Fruit fly (Drosophila melanogaster) whole organism, prepupa: Measurements from ENCODE around the gene CG33080.
A peak's percentile ranks its signal among the peaks of the same experiment; 100 is the strongest.

Experiments
- Blimp-1 ChIP-seq: fragments of 200-800 bp; sonication (Bioruptor generic); optimal IDR thresholded peaks from 3 replicates; lab custom pipeline; 2017; ENCODE audit warnings: missing biosample characterization, missing genetic modification characterization, mild to moderate bottlenecking, moderate library complexity, missing genetic modification reagents
- CG10631 ChIP-seq: fragments of 200-800 bp; sonication (Bioruptor generic); optimal IDR thresholded peaks from 2 replicates; lab custom pipeline; 2016; ENCODE audit warnings: missing biosample characterization, missing genetic modification characterization
- CG10669 ChIP-seq: fragments of 200-800 bp; sonication (Bioruptor generic); optimal IDR thresholded peaks from 3 replicates; lab custom pipeline; 2018; ENCODE audit warnings: missing biosample characterization, mild to moderate bottlenecking, missing genetic modification characterization, moderate library complexity
- CG11902 ChIP-seq: fragments of 200-800 bp; sonication (Bioruptor generic); optimal IDR thresholded peaks from 3 replicates; lab custom pipeline; 2016; ENCODE audit warnings: missing biosample characterization, missing genetic modification characterization
- CG15336 ChIP-seq: fragments of 200-800 bp; sonication (Bioruptor generic); IDR thresholded peaks from 2 replicates; pipeline ENCODE4 v1.3.6; 2022; ENCODE audit warnings: missing biosample characterization, missing genetic modification characterization
- CG1621 ChIP-seq: fragments of 200-800 bp; sonication (Bioruptor generic); optimal IDR thresholded peaks from 3 replicates; lab custom pipeline; 2018; ENCODE audit warnings: missing biosample characterization, mild to moderate bottlenecking, missing genetic modification characterization
- CG16779 ChIP-seq: fragments of 200-800 bp; sonication (Bioruptor generic); optimal IDR thresholded peaks from 3 replicates; lab custom pipeline; 2017; ENCODE audit warnings: missing biosample characterization, mild to moderate bottlenecking, missing genetic modification characterization
- CG3032 ChIP-seq: fragments of 200-800 bp; optimal IDR thresholded peaks from 2 replicates; lab custom pipeline; 2019; ENCODE audit warnings: missing biosample characterization, mild to moderate bottlenecking, missing genetic modification characterization, moderate library complexity
- CG31627 ChIP-seq: fragments of 200-800 bp; sonication (Bioruptor generic); optimal IDR thresholded peaks from 3 replicates; lab custom pipeline; 2016; ENCODE audit warnings: missing biosample characterization, missing genetic modification characterization
- CG32006 ChIP-seq: fragments of 200-800 bp; sonication (Bioruptor generic); optimal IDR thresholded peaks from 3 replicates; lab custom pipeline; 2017; ENCODE audit warnings: missing biosample characterization, mild to moderate bottlenecking, missing genetic modification characterization
- CG34406 ChIP-seq: fragments of 200-800 bp; sonication (Bioruptor generic); optimal IDR thresholded peaks from 3 replicates; lab custom pipeline; 2016; ENCODE audit warnings: missing biosample characterization, missing genetic modification characterization
- CG4318 ChIP-seq: fragments of 200-800 bp; sonication (Bioruptor generic); optimal IDR thresholded peaks from 3 replicates; lab custom pipeline; 2017; ENCODE audit warnings: missing biosample characterization, mild to moderate bottlenecking, missing genetic modification characterization
- CG6163 ChIP-seq: fragments of 200-800 bp; sonication (Bioruptor generic); IDR thresholded peaks from 3 replicates; pipeline ENCODE4 v1.3.6; 2022; ENCODE audit warnings: missing biosample characterization, missing genetic modification characterization
- CG6276 ChIP-seq: fragments of 200-800 bp; sonication (Bioruptor generic); optimal IDR thresholded peaks from 2 replicates; lab custom pipeline; 2017; ENCODE audit warnings: missing biosample characterization, mild to moderate bottlenecking, missing genetic modification characterization
- CG6854 ChIP-seq: fragments of 200-800 bp; sonication (Bioruptor generic); optimal IDR thresholded peaks from 2 replicates; lab custom pipeline; 2017; ENCODE audit warnings: missing biosample characterization, mild to moderate bottlenecking, missing genetic modification characterization
- CG8119 ChIP-seq: fragments of 200-800 bp; sonication (Bioruptor generic); IDR thresholded peaks from 3 replicates; pipeline ENCODE4 v1.3.6; 2022; ENCODE audit warnings: missing biosample characterization, missing genetic modification characterization
- CG8319 ChIP-seq: fragments of 200-800 bp; sonication (Bioruptor generic); optimal IDR thresholded peaks from 3 replicates; lab custom pipeline; 2016; ENCODE audit warnings: missing biosample characterization, missing genetic modification characterization
- CG8632 ChIP-seq: fragments of 200-800 bp; sonication (Bioruptor generic); optimal IDR thresholded peaks from 3 replicates; lab custom pipeline; 2016; ENCODE audit warnings: missing biosample characterization, missing genetic modification characterization
- CG9139 ChIP-seq: fragments of 200-800 bp; sonication (Bioruptor generic); optimal IDR thresholded peaks from 3 replicates; lab custom pipeline; 2017; ENCODE audit warnings: missing biosample characterization, mild to moderate bottlenecking, missing genetic modification characterization
- Eip75B ChIP-seq: fragments of 200-800 bp; sonication (Bioruptor generic); optimal IDR thresholded peaks from 3 replicates; lab custom pipeline; 2016; ENCODE audit warnings: missing biosample characterization, missing genetic modification characterization
- Eip78C ChIP-seq: fragments of 200-800 bp; sonication (Bioruptor generic); peaks from one replicate; lab custom pipeline; 2016; ENCODE audit warnings: missing biosample characterization, missing genetic modification characterization
- Eip93F ChIP-seq: fragments of 200-800 bp; sonication (Bioruptor generic); optimal IDR thresholded peaks from 2 replicates; lab custom pipeline; 2016; ENCODE audit warnings: missing biosample characterization, mild to moderate bottlenecking, missing genetic modification characterization
- Ets96B ChIP-seq: fragments of 200-800 bp; optimal IDR thresholded peaks from 2 replicates; lab custom pipeline; 2019; ENCODE audit warnings: missing biosample characterization, mild to moderate bottlenecking, missing genetic modification characterization, moderate library complexity
- Gug ChIP-seq: fragments of 200-800 bp; sonication (Bioruptor generic); IDR thresholded peaks from 2 replicates; pipeline ENCODE4 v1.3.6; 2022; ENCODE audit warnings: missing biosample characterization, missing genetic modification characterization
- Hr38 ChIP-seq: sonication (Bioruptor generic); optimal IDR thresholded peaks from 2 replicates; lab custom pipeline; 2016; ENCODE audit warnings: missing biosample characterization, missing genetic modification characterization
- Hr4 ChIP-seq: fragments of 200-800 bp; sonication (Bioruptor generic); optimal IDR thresholded peaks from 3 replicates; lab custom pipeline; 2016; ENCODE audit warnings: missing biosample characterization, missing genetic modification characterization
- Lpt ChIP-seq: fragments of 200-800 bp; sonication (Bioruptor generic); optimal IDR thresholded peaks from 3 replicates; lab custom pipeline; 2016; ENCODE audit warnings: missing biosample characterization, missing genetic modification characterization
- Met ChIP-seq: fragments of 200-800 bp; sonication (Bioruptor generic); optimal IDR thresholded peaks from 3 replicates; lab custom pipeline; 2016; ENCODE audit warnings: missing biosample characterization, missing genetic modification characterization
- Smox ChIP-seq: fragments of 200-800 bp; sonication (Bioruptor generic); optimal IDR thresholded peaks from 3 replicates; lab custom pipeline; 2016; ENCODE audit warnings: missing biosample characterization, missing genetic modification characterization
- Sox102F ChIP-seq: fragments of 200-800 bp; sonication (Bioruptor generic); optimal IDR thresholded peaks from 2 replicates; lab custom pipeline; 2016; ENCODE audit warnings: missing biosample characterization, mild to moderate bottlenecking, missing genetic modification characterization
- Sox14 ChIP-seq: fragments of 200-800 bp; sonication (Bioruptor generic); optimal IDR thresholded peaks from 3 replicates; lab custom pipeline; 2016; ENCODE audit warnings: missing biosample characterization, missing genetic modification characterization
- Sox15 ChIP-seq: fragments of 200-800 bp; sonication (Bioruptor generic); optimal IDR thresholded peaks from 3 replicates; lab custom pipeline; 2016; ENCODE audit warnings: missing biosample characterization, missing genetic modification characterization
- achi ChIP-seq: fragments of 200-800 bp; sonication (Bioruptor generic); optimal IDR thresholded peaks from 3 replicates; lab custom pipeline; 2016; ENCODE audit warnings: missing biosample characterization, missing genetic modification characterization
- acj6 ChIP-seq: fragments of 200-800 bp; sonication (Bioruptor generic); optimal IDR thresholded peaks from 3 replicates; lab custom pipeline; 2016; ENCODE audit warnings: missing biosample characterization, missing genetic modification characterization
- cyc ChIP-seq: fragments of 200-800 bp; sonication (Bioruptor generic); optimal IDR thresholded peaks from 3 replicates; lab custom pipeline; 2016; ENCODE audit warnings: missing biosample characterization, missing genetic modification characterization
- dac ChIP-seq: fragments of 200-800 bp; sonication (Bioruptor generic); optimal IDR thresholded peaks from 2 replicates; lab custom pipeline; 2017; ENCODE audit warnings: missing biosample characterization, mild to moderate bottlenecking, missing genetic modification characterization
- eg ChIP-seq: fragments of 200-800 bp; sonication (Bioruptor generic); IDR thresholded peaks from 3 replicates; pipeline ENCODE4 v1.3.6; 2022; ENCODE audit warnings: missing biosample characterization, missing genetic modification characterization
- esn ChIP-seq: fragments of 200-800 bp; sonication (Bioruptor generic); optimal IDR thresholded peaks from 2 replicates; lab custom pipeline; 2016; ENCODE audit warnings: missing biosample characterization, mild to moderate bottlenecking, missing genetic modification characterization, moderate library complexity
- fd85E ChIP-seq: fragments of 200-800 bp; sonication (Bioruptor generic); optimal IDR thresholded peaks from 3 replicates; lab custom pipeline; 2016; ENCODE audit warnings: missing biosample characterization, missing genetic modification characterization
- fkh ChIP-seq: fragments of 200-800 bp; sonication (Bioruptor generic); optimal IDR thresholded peaks from 3 replicates; lab custom pipeline; 2017; ENCODE audit warnings: missing biosample characterization, mild to moderate bottlenecking, missing genetic modification characterization, moderate library complexity
- lz ChIP-seq: fragments of 200-800 bp; sonication (Bioruptor generic); optimal IDR thresholded peaks from 3 replicates; lab custom pipeline; 2016; ENCODE audit warnings: missing biosample characterization, missing genetic modification characterization
- net ChIP-seq: fragments of 200-800 bp; sonication (Bioruptor generic); optimal IDR thresholded peaks from 3 replicates; lab custom pipeline; 2016; ENCODE audit warnings: missing biosample characterization, missing genetic modification characterization
- pdm3 ChIP-seq: fragments of 200-800 bp; sonication (Bioruptor generic); optimal IDR thresholded peaks from 3 replicates; lab custom pipeline; 2016; ENCODE audit warnings: missing biosample characterization, missing genetic modification characterization
- salr ChIP-seq, 2 experiments: fragments of 200-800 bp; sonication (Bioruptor generic); optimal IDR thresholded peaks; 3 replicates each; lab custom pipeline; 2016 to 2018; ENCODE audit warnings: missing biosample characterization in 2 of 2, missing genetic modification characterization in 2 of 2, mild to moderate bottlenecking in 1 of 2
- spab ChIP-seq: fragments of 200-800 bp; sonication (Bioruptor generic); optimal IDR thresholded peaks from 2 replicates; lab custom pipeline; 2017; ENCODE audit warnings: missing biosample characterization, mild to moderate bottlenecking, missing genetic modification characterization, missing genetic modification reagents
- ss ChIP-seq, 2 experiments: fragments of 200-800 bp; sonication (Bioruptor generic); optimal IDR thresholded peaks; 2 replicates in 1 of 2; 3 replicates in 1 of 2; lab custom pipeline; 2017 to 2018; ENCODE audit warnings: mild to moderate bottlenecking in 2 of 2, missing biosample characterization in 2 of 2, missing genetic modification characterization in 2 of 2, moderate library complexity in 1 of 2
- topi ChIP-seq: fragments of 200-800 bp; sonication (Bioruptor generic); optimal IDR thresholded peaks from 3 replicates; lab custom pipeline; 2016; ENCODE audit warnings: missing biosample characterization, missing genetic modification characterization
- vri ChIP-seq: fragments of 200-800 bp; sonication (Bioruptor generic); optimal IDR thresholded peaks from 3 replicates; lab custom pipeline; 2016; ENCODE audit warnings: missing biosample characterization, mild to moderate bottlenecking, missing genetic modification characterization

CG33080 gene

dm6 chrX:5737157-5737556 is 19.6 kb upstream of the CG33080 start (continued):
- TF ChIP-seq salr (GFP tag; optimal IDR thresholded peaks at IDR 0.05; lab: Kevin White, UChicago) (no peak), Eip75B (GFP tag; lab: Kevin White, UChicago) (peak; percentile 1), CG6854 (GFP tag; lab: Kevin White, UChicago) (no peak), ss (GFP tag; optimal IDR thresholded peaks at IDR 0.05; lab: Kevin White, UChicago) (no peak), Eip93F (no peak)

DNA sequence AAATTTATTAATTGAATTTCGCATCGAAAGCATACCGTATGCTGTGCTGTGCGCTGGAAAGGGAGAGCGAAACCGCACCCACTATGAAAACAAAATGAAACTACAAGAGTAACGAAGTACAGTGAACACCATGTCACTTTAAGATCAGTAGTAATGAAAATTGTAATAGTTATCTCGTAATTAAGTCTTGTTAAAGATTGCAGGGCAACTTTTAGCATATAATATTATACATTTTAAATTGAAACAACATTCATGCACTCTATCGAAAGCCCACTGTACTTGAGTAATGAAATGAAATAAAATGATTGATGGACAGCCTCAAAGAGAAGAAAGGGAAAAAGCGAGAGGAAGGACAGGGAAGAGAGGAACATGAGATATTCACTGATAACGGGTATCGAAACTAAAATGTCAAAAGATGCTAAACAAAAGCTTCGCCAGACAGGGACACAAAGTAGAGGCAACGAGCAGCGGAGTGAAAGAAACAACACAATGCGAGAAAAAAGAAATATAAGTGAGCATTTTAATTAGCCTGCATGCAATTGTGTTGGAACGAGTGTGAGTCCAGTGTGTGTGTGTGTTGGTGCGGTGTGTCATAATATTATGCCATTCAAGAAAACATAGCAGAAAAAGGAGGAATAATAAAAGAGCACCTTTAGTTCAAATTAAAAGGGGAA is 17.8 kb upstream of the CG33080 start:
- TF ChIP-seq CG8632 (GFP tag; lab: Kevin White, UChicago) (peak; percentile 90), Hr38 (no peak), Sox102F (GFP tag; lab: Kevin White, UChicago) (peak; percentile 92), CG34406 (GFP tag; lab: Kevin White, UChicago) (peak; percentile 95), lz (GFP tag; lab: Kevin White, UChicago) (peak; percentile 94), CG16779 (tag; lab: Kevin White, UChicago) (peak; percentile 71), dac (GFP tag; lab: Kevin White, UChicago) (peak; percentile 67), Smox (GFP tag; lab: Kevin White, UChicago) (peak; percentile 92), Met (GFP tag; lab: Kevin White, UChicago) (peak; percentile 95), fd85E (GFP tag; lab: Kevin White, UChicago) (peak; percentile 49), Sox15 (GFP tag; lab: Kevin White, UChicago) (peak; percentile 91), Sox14 (peak; percentile 92), CG6854 (GFP tag; lab: Kevin White, UChicago) (no peak), eg (GFP tag; lab: Robert Waterston, UW) (peak; percentile 93), CG8119 (GFP tag; lab: Robert Waterston, UW) (peak; percentile 88), cyc (GFP tag; lab: Kevin White, UChicago) (peak; percentile 79), fkh (GFP tag; lab: Kevin White, UChicago) (peak; percentile 18), CG31627 (GFP tag; lab: Kevin White, UChicago) (peak; percentile 94), vri (GFP tag; lab: Kevin White, UChicago) (peak; percentile 49), achi (GFP tag; lab: Kevin White, UChicago) (peak; percentile 89), CG15336 (GFP tag; lab: Robert Waterston, UW) (peak; percentile 89), Eip75B (GFP tag; lab: Kevin White, UChicago) (peak; percentile 93), salr (GFP tag; optimal IDR thresholded peaks at IDR 0.05; lab: Kevin White, UChicago) (peak; percentile 80 to 82), net (GFP tag; lab: Kevin White, UChicago) (peak; percentile 90), CG11902 (GFP tag; lab: Kevin White, UChicago) (peak; percentile 72), CG1621 (peak; percentile 87), esn (GFP tag; lab: Kevin White, UChicago) (peak; percentile 95), acj6 (GFP tag; lab: Kevin White, UChicago) (peak; percentile 94), CG10669 (GFP tag; lab: Kevin White, UChicago) (peak; percentile 83), Lpt (GFP tag; lab: Kevin White, UChicago) (peak; percentile 78), Eip78C (GFP tag; lab: Kevin White, UChicago) (peak; percentile 98), CG10631 (peak; percentile 91), CG8319 (GFP tag; lab: Kevin White, UChicago) (peak; percentile 65), Eip93F (peak; percentile 74), Gug (GFP tag; lab: Robert Waterston, UW) (peak; percentile 89), Blimp-1 (peak; percentile 43), CG9139 (GFP tag; lab: Kevin White, UChicago) (peak; percentile 51), CG3032 (peak; percentile 85), Ets96B (tag; lab: Kevin White, UChicago) (peak; percentile 81), CG6163 (GFP tag; lab: Robert Waterston, UW) (peak; percentile 95), topi (GFP tag; lab: Kevin White, UChicago) (peak; percentile 89), CG4318 (peak; percentile 71), spab (peak; percentile 71), pdm3 (GFP tag; lab: Kevin White, UChicago) (peak; percentile 95), CG32006 (GFP tag; lab: Kevin White, UChicago) (peak; percentile 90), CG6276 (peak; percentile 83), Hr4 (peak; percentile 92)
